Worm (Caenorhabditis elegans) whole organism, L3 larva: ENCODE measurements around the gene T25B6.3.
A peak's percentile ranks its signal among the peaks of the same experiment; 100 is the strongest.

Experiments
- R02D3.7 ChIP-seq: fragments of 150-350 bp; optimal IDR thresholded peaks from 2 replicates; lab custom pipeline; 2014; ENCODE audit warnings: missing biosample characterization, missing genetic modification characterization
- ZK546.5 ChIP-seq: sonication (generic microtip); optimal IDR thresholded peaks from 2 replicates; lab custom pipeline; 2017; ENCODE audit warnings: missing biosample characterization, missing genetic modification characterization
- aly-2 ChIP-seq: fragments of 150-350 bp; optimal IDR thresholded peaks from 2 replicates; lab custom pipeline; 2014; ENCODE audit warnings: missing biosample characterization, missing genetic modification characterization
- ceh-28 ChIP-seq: fragments of 150-350 bp; optimal IDR thresholded peaks from 2 replicates; lab custom pipeline; 2014; ENCODE audit warnings: missing biosample characterization, missing genetic modification reagents, missing genetic modification characterization
- ceh-82 ChIP-seq: fragments of 150-350 bp; optimal IDR thresholded peaks from 2 replicates; lab custom pipeline; 2014; ENCODE audit warnings: missing biosample characterization, missing genetic modification characterization
- ceh-9 ChIP-seq: sonication (generic microtip); optimal IDR thresholded peaks from 2 replicates; lab custom pipeline; 2018; ENCODE audit warnings: missing biosample characterization, missing genetic modification characterization
- daf-12 ChIP-seq: fragments of 150-350 bp; optimal IDR thresholded peaks from 2 replicates; lab custom pipeline; 2014; ENCODE audit warnings: missing biosample characterization, missing genetic modification reagents, missing genetic modification characterization
- egl-5 ChIP-seq: fragments of 150-350 bp; optimal IDR thresholded peaks from 2 replicates; lab custom pipeline; 2017; ENCODE audit warnings: missing biosample characterization, missing genetic modification reagents, missing genetic modification characterization, inconsistent platforms
- elt-3 ChIP-seq, 3 experiments: fragments of 150-350 bp in 1 of 3; sonication (generic microtip) in 2 of 3; optimal IDR thresholded peaks; 2 replicates in 2 of 3; 4 replicates in 1 of 3; lab custom pipeline; 2014 to 2017; ENCODE audit warnings: missing biosample characterization in 3 of 3, missing genetic modification characterization in 3 of 3
- fkh-10 ChIP-seq: sonication (generic microtip); optimal IDR thresholded peaks from 2 replicates; lab custom pipeline; 2017; ENCODE audit warnings: missing biosample characterization, missing genetic modification reagents, missing genetic modification characterization
- hmg-11 ChIP-seq: sonication (generic microtip); optimal IDR thresholded peaks from 2 replicates; lab custom pipeline; 2016; ENCODE audit warnings: missing genetic modification characterization, missing compliant biosample characterization
- jun-1 ChIP-seq: fragments of 150-350 bp; optimal IDR thresholded peaks from 2 replicates; lab custom pipeline; 2014; ENCODE audit warnings: missing biosample characterization, missing genetic modification reagents, missing genetic modification characterization
- lin-15B ChIP-seq: fragments of 150-350 bp; optimal IDR thresholded peaks from 2 replicates; lab custom pipeline; 2014; ENCODE audit warnings: missing biosample characterization, missing genetic modification characterization
- lin-39 ChIP-seq: fragments of 150-350 bp; optimal IDR thresholded peaks from 2 replicates; lab custom pipeline; 2018; ENCODE audit warnings: missing biosample characterization, missing genetic modification reagents, missing genetic modification characterization
- lsy-12 ChIP-seq: sonication (generic microtip); optimal IDR thresholded peaks from 2 replicates; lab custom pipeline; 2016; ENCODE audit warnings: mild to moderate bottlenecking, missing genetic modification characterization, missing compliant biosample characterization
- mdl-1 ChIP-seq: fragments of 150-350 bp; optimal IDR thresholded peaks from 2 replicates; lab custom pipeline; 2014; ENCODE audit warnings: missing biosample characterization, missing genetic modification characterization
- nfya-1 ChIP-seq: sonication (generic microtip); optimal IDR thresholded peaks from 2 replicates; lab custom pipeline; 2017; ENCODE audit warnings: missing genetic modification characterization, mild to moderate bottlenecking, missing compliant biosample characterization, antibody characterized with exemption, moderate library complexity; ENCODE audit not compliant: insufficient read depth
- nhr-11 ChIP-seq: fragments of 150-350 bp; optimal IDR thresholded peaks from 2 replicates; lab custom pipeline; 2014; ENCODE audit warnings: missing biosample characterization, missing genetic modification characterization
- nhr-12 ChIP-seq: fragments of 150-350 bp; optimal IDR thresholded peaks from 2 replicates; lab custom pipeline; 2014; ENCODE audit warnings: missing biosample characterization, missing genetic modification characterization
- nhr-23 ChIP-seq: fragments of 150-350 bp; optimal IDR thresholded peaks from 2 replicates; lab custom pipeline; 2014; ENCODE audit warnings: missing biosample characterization, missing genetic modification reagents, missing genetic modification characterization
- nhr-237 ChIP-seq: fragments of 150-350 bp; optimal IDR thresholded peaks from 2 replicates; lab custom pipeline; 2014; ENCODE audit warnings: missing biosample characterization, missing genetic modification characterization
- nhr-25 ChIP-seq: sonication (generic microtip); optimal IDR thresholded peaks from 2 replicates; lab custom pipeline; 2017; ENCODE audit warnings: missing biosample characterization, missing genetic modification characterization
- nhr-28 ChIP-seq: fragments of 150-350 bp; optimal IDR thresholded peaks from 2 replicates; lab custom pipeline; 2014; ENCODE audit warnings: missing biosample characterization, missing genetic modification characterization
- nhr-43 ChIP-seq: sonication (generic microtip); optimal IDR thresholded peaks from 2 replicates; lab custom pipeline; 2016; ENCODE audit warnings: mild to moderate bottlenecking, missing genetic modification characterization, missing compliant biosample characterization; ENCODE audit not compliant: poor library complexity, severe bottlenecking
- nhr-67 ChIP-seq: fragments of 150-350 bp; optimal IDR thresholded peaks from 2 replicates; lab custom pipeline; 2014; ENCODE audit warnings: missing biosample characterization, missing genetic modification characterization
- pha-4 ChIP-seq: fragments of 150-350 bp; optimal IDR thresholded peaks from 2 replicates; lab custom pipeline; 2014; ENCODE audit warnings: missing biosample characterization, missing genetic modification reagents, missing genetic modification characterization
- pqm-1 ChIP-seq: fragments of 150-350 bp; optimal IDR thresholded peaks from 2 replicates; lab custom pipeline; 2017; ENCODE audit warnings: missing biosample characterization, missing genetic modification characterization, inconsistent platforms
- sea-2 ChIP-seq: fragments of 150-350 bp; sonication (generic microtip); optimal IDR thresholded peaks from 4 replicates; lab custom pipeline; 2014; ENCODE audit warnings: missing biosample characterization, missing genetic modification reagents, missing genetic modification characterization
- skn-1 ChIP-seq: fragments of 150-350 bp; optimal IDR thresholded peaks from 2 replicates; lab custom pipeline; 2014; ENCODE audit warnings: missing biosample characterization, missing genetic modification characterization
- snpc-4 ChIP-seq: fragments of 150-350 bp; optimal IDR thresholded peaks from 2 replicates; lab custom pipeline; 2014; ENCODE audit warnings: missing biosample characterization, missing genetic modification characterization
- tbx-2 ChIP-seq: sonication (generic microtip); optimal IDR thresholded peaks from 2 replicates; lab custom pipeline; 2016; ENCODE audit warnings: mild to moderate bottlenecking, missing genetic modification characterization, missing compliant biosample characterization
- unc-39 ChIP-seq: sonication (generic microtip); optimal IDR thresholded peaks from 4 replicates; lab custom pipeline; 2017; ENCODE audit warnings: missing biosample characterization, missing genetic modification characterization
- unc-62 ChIP-seq: fragments of 150-350 bp; sonication (generic microtip); optimal IDR thresholded peaks from 4 replicates; lab custom pipeline; 2014; ENCODE audit warnings: missing biosample characterization, missing genetic modification reagents, missing genetic modification characterization
- zag-1 ChIP-seq: fragments of 150-350 bp; optimal IDR thresholded peaks from 2 replicates; lab custom pipeline; 2014; ENCODE audit warnings: missing biosample characterization, missing genetic modification characterization
- ztf-11 ChIP-seq: fragments of 150-350 bp; optimal IDR thresholded peaks from 2 replicates; lab custom pipeline; 2014; ENCODE audit warnings: missing biosample characterization, missing genetic modification characterization
- ztf-4 ChIP-seq: fragments of 150-350 bp; optimal IDR thresholded peaks from 2 replicates; lab custom pipeline; 2014; ENCODE audit warnings: missing biosample characterization, missing genetic modification characterization

Gene T25B6.3

DNA sequence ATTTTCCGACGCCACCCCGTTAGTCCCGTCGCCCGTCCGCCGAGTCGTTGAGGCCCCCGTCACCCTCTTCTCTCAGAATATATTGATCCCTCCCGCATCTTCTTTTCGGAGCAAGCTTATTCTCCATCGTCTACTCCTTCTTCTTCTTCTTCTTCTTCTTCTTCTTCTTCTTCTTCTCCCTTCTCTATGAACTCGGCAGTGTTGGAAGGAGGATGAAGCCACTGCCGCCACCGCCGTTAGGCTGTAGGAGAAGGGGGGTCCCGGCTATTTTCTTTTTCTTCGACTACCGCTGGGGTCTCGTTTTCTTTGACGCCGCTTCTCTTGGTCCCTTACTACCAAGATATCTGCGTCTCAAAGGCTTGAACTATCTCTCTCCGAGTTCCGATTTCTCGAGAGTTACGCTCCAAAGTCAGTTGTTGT lies 31.9 kb upstream of the T25B6.3 start:
- TF ChIP-seq unc-39 (tag; lab: Kevin White, UChicago) (no peak), lin-15B (tag; lab: Kevin White, UChicago) (no peak), nhr-237 (tag; lab: Kevin White, UChicago) (no peak), lsy-12 (tag; lab: Kevin White, UChicago) (peak; percentile 18), nhr-11 (tag; lab: Kevin White, UChicago) (no peak), lin-39 (tag; lab: Kevin White, UChicago) (peak; percentile 61), nhr-12 (no peak), ceh-82 (tag; lab: Kevin White, UChicago) (peak; percentile 16), snpc-4 (tag; lab: Kevin White, UChicago) (peak; percentile 40), sea-2 (GFP tag; lab: Kevin White, UChicago) (no peak), nfya-1 (tag; lab: Kevin White, UChicago) (peak; percentile 71), ZK546.5 (tag; lab: Kevin White, UChicago) (no peak), hmg-11 (tag; lab: Kevin White, UChicago) (peak; percentile 90), daf-12 (tag; lab: Kevin White, UChicago) (no peak), fkh-10 (GFP tag; lab: Kevin White, UChicago) (peak; percentile 41), tbx-2 (tag; lab: Kevin White, UChicago) (peak; percentile 34), ceh-28 (tag; lab: Kevin White, UChicago) (peak; percentile 4)
- TF ChIP-seq, all 47 proteins: peak for 9

ce11 chrX:8996496-8997116 lies 30.8 kb upstream of the T25B6.3 start:
- TF ChIP-seq fkh-10 (GFP tag; lab: Kevin White, UChicago) (peak; percentile 89), pha-4 (tag; lab: Kevin White, UChicago) (peak; percentile 27), nhr-25 (tag; lab: Kevin White, UChicago) (no peak), lsy-12 (tag; lab: Kevin White, UChicago) (no peak), aly-2 (tag; lab: Kevin White, UChicago) (no peak), nhr-28 (tag; lab: Kevin White, UChicago) (no peak), nhr-11 (tag; lab: Kevin White, UChicago) (no peak), nhr-12 (no peak), daf-12 (tag; lab: Kevin White, UChicago) (no peak), ztf-11 (tag; lab: Kevin White, UChicago) (no peak)

- peak; percentile 19 for TF ChIP-seq nfya-1 (tag; lab: Kevin White, UChicago)
- TF ChIP-seq nhr-23 = no peak
- peak; percentile 5 for TF ChIP-seq pha-4 (tag; lab: Kevin White, UChicago)
- TF ChIP-seq nhr-12 = no peak
- TF ChIP-seq pqm-1 (tag; lab: Kevin White, UChicago) = no peak
- peak; percentile 27 for TF ChIP-seq egl-5
- no peak for TF ChIP-seq ceh-82 (tag; lab: Kevin White, UChicago)
- no peak for TF ChIP-seq mdl-1 (tag; lab: Kevin White, UChicago)
- no peak for TF ChIP-seq aly-2 (tag; lab: Kevin White, UChicago)
- no peak for TF ChIP-seq daf-12 (tag; lab: Kevin White, UChicago)
- TF ChIP-seq nhr-237 (tag; lab: Kevin White, UChicago) = no peak
- TF ChIP-seq nhr-43 (tag; lab: Kevin White, UChicago) = no peak
- TF ChIP-seq lsy-12 (tag; lab: Kevin White, UChicago) = no peak
- TF ChIP-seq R02D3.7 = no peak
- TF ChIP-seq elt-3 (tag; optimal IDR thresholded peaks at IDR 0.05; lab: Kevin White, UChicago) = no peak
- TF ChIP-seq unc-39 (tag; lab: Kevin White, UChicago) = no peak
- no peak for TF ChIP-seq nhr-67
- TF ChIP-seq nhr-11 (tag; lab: Kevin White, UChicago) = no peak
- TF ChIP-seq ceh-9 (tag; lab: Kevin White, UChicago) = no peak
- no peak for TF ChIP-seq jun-1 (tag; lab: Kevin White, UChicago)
- TF ChIP-seq unc-62 (GFP tag; lab: Kevin White, UChicago) = no peak
- no peak for TF ChIP-seq ztf-4 (tag; lab: Kevin White, UChicago)
- no peak for TF ChIP-seq hmg-11 (tag; lab: Kevin White, UChicago)
- no peak for TF ChIP-seq zag-1
- TF ChIP-seq ztf-11 (tag; lab: Kevin White, UChicago) = no peak
- no peak for TF ChIP-seq skn-1 (tag; lab: Kevin White, UChicago)
- TF ChIP-seq, all 47 proteins: peak for 3
Observed at ce11 chrX:8997450-8998075, 29.8 kb upstream of the T25B6.3 start, which contains the start of gene C24A3.2. TSS of gene C24A3.2 (plus strand) at chrX:8997500.
